Worm (Caenorhabditis elegans): ENCODE data around the gene Y71H2B.11.
"Not testable (repeated sequence)": the region's sequence is repeated elsewhere in the genome, so short reads cannot be mapped to it uniquely, and the experiment has no call there.

Gene Y71H2B.11

DNA sequence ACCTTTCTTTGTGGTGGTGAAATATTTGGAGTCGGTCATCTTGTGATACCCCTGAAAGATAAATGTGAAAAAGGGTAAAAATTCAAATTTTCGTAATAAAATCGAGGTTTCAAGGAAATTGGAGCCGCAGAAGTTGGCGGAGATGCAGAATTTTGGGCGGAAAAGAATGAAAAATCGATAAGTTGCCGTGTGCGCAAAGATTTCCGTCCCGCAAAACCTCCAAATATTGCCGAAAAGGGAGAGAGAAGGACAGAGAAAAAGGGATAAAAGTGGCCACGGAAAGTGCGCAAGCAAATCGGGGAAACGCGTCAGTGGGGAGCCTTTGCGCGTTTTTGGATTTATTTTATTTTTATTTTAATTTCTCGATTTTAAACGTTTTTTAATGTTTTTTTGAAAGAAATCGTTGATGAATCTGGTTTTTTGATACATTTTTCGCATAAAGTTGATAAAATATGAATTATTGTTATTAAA is 6.8 kb upstream of the Y71H2B.11 start, which contains the start of gene apb-1:
apb-1 (minus strand) TSS at position 51 of the 471 bp plus-strand sequence.
- TF ChIP-seq dao-5 (tag; optimal IDR thresholded peaks at IDR 0.05) (no peak), W03F9.2 (tag; optimal IDR thresholded peaks at IDR 0.05) (peak; percentile 94), him-1 (tag; optimal IDR thresholded peaks at IDR 0.05) (peak; percentile 87)

DNA sequence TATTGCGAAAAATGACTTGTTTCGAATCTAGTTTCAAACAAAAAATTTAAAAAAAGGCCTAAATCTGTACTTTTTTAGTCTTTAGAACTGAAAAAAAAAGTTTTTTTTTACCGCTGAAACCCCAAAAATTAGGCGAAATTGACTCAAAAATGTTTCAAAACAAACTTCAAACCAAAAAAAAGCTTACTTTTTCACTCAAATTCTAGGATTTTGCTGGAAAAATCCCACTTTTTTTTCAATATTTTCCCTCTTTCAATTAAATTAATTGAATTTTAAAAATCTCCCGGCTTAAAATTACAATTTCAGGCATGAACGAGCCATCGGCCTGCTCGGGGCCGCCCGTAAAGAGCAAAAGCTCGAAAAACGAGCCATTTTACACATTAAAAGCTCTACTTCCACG is 6.0 kb upstream of the Y71H2B.11 start, which contains the start of gene mdt-19:
mdt-19 (plus strand) TSS at position 301 of the 400 bp plus-strand sequence.
- TF ChIP-seq dao-5 (tag; optimal IDR thresholded peaks at IDR 0.05) (no peak), him-1 (tag; optimal IDR thresholded peaks at IDR 0.05) (no peak), W03F9.2 (tag; optimal IDR thresholded peaks at IDR 0.05) (no peak)

DNA sequence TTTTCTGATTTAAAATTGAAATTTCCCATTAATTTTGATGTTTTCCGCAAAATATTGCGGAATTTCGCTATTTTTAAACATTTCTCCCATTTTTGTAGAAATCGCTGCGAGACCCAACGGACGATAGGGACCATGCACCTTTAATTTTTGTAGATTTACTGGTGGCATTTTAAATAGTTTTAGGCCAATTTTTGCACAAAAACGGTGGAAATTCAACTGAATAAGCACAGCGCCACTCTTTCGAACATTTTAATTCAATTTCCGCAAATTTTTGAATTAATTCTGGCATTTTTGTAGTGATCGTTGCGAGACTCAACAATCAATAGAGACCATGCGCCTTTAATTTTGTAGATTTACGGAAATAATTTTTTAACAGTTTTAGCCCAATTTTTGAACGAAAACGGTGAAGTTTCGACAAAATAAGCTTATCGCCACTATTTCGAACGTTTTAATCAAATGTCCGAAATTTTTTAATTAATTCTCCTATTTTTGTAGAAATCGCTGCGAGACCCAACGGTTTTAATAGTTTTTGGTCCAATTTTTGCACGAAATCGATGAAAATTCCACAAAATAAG is 5.2 kb upstream of the Y71H2B.11 start:
- no peak for TF ChIP-seq him-1 (tag; optimal IDR thresholded peaks at IDR 0.05)
- no peak for TF ChIP-seq dao-5 (tag; optimal IDR thresholded peaks at IDR 0.05)
- no peak for TF ChIP-seq W03F9.2 (tag; optimal IDR thresholded peaks at IDR 0.05)

DNA sequence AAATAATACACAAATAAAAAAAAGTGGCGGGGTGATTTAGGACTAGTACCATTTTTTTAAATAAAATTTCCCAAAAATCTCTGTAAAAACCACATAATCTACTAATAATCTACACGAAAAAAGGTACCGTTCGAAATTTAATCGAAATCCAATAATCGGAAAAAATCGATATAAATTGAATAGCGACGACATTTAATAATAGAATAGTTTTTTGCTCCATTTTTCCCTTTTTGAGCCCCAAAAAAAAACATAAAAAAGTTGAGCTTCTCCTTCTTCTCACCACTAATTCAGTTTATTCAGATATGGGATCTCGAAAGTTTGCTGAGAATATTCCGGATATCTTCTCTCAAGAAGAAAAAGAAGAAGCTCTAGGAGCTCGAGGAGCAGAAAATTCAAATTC is 3.9 kb downstream of the Y71H2B.11 start, which contains the start of gene Y71H2B.5:
Y71H2B.5 (plus strand) TSS at position 301 of the 400 bp plus-strand sequence.
- not testable (repeated sequence) for TF ChIP-seq W03F9.2, him-1, dao-5 (tag; optimal IDR thresholded peaks at IDR 0.05)

DNA sequence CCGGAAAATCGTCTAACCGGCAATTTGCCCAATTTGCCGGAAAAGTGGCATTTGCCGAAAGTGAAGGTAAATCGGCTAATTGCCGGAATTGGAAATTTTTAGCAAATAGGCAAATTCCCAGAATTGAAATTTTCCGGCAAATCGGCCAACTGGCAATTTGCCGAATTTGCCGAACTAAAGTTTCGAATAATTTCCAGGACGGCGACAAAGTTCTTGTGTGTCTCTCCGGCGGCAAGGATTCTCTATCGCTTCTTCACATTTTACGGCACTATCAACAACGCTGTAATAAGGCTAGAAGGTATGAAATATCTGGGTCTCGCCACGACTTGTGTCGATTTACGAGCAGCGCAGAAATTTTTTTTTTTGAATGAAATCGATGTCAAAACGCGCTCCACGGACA is 12.4 kb downstream of the Y71H2B.11 start:
- TF ChIP-seq W03F9.2 (tag; optimal IDR thresholded peaks at IDR 0.05): no peak
- no peak for TF ChIP-seq dao-5 (tag; optimal IDR thresholded peaks at IDR 0.05)
- no peak for TF ChIP-seq him-1 (tag; optimal IDR thresholded peaks at IDR 0.05)

DNA sequence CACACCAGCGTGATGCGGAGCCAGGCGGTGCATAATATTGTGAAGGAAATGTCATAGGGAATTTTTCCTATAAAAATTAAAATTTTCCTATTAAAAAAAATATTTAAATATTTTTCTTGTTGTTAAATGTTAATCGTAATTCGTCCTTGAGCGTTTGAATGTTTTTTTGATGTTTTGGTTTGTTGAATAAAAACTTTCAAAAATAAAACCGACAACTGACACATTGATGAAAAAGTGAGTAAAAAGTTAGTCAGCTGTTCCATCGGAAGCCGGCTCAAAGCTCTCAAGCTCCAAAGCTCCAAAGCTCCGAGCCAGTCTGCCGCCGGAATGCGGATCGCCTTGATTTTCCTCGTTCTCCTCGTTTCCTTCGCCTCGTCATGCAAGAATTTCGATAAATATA is 14.9 kb downstream of the Y71H2B.11 start, which contains the start of gene Y71H2B.4:
Y71H2B.4 (plus strand) TSS at position 301 of the 400 bp plus-strand sequence.
- TF ChIP-seq him-1 (tag; optimal IDR thresholded peaks at IDR 0.05): no peak

DNA sequence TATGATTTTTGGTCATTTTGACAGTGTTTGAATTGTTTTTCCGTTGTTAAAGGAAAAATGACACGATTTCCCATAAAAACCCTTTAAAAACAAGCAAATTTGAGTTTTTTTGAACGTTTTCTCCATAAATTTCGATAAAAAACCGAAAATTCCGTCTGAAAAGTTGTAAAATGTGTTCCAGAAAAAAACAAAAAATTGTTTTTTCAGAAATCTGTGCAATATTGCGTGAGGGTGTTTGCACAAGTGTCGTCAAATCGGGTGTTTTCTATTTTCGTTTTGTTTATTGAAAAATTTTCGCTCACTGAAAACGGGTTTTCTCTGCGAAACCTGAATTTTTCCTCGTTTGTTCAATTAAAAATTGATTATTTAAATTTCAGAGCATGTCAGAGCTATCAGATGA is 15.8 kb downstream of the Y71H2B.11 start, which contains the start of gene ppfr-4:
ppfr-4 (plus strand) TSS at position 378 of the 400 bp plus-strand sequence.
- no peak for TF ChIP-seq him-1 (tag; optimal IDR thresholded peaks at IDR 0.05)
- TF ChIP-seq W03F9.2 (tag; optimal IDR thresholded peaks at IDR 0.05): no peak
- TF ChIP-seq dao-5 (tag; optimal IDR thresholded peaks at IDR 0.05): no peak

DNA sequence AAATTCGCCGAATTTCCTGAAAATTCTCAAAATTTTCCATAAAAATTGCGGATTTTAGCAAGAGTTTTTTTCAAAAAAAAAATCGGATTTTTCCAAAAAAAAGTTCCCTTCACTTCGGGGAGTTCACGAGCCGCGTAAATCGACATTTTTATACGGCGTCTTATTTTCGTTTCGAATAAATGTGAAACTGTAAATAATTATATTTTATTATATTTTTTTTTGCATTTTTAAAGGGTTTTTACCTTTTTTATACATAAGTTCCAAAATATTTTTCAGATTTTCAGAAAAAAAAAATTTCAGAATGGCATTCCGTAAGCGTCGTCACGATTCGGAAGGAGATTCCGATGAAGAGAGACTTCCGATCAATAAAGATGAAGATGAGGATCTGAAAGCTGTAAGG is 19.1 kb downstream of the Y71H2B.11 start, which contains the start of gene Y71H2B.2:
Y71H2B.2 (plus strand) TSS at position 301 of the 400 bp plus-strand sequence.
- TF ChIP-seq W03F9.2 (tag; optimal IDR thresholded peaks at IDR 0.05): no peak
- no peak for TF ChIP-seq dao-5 (tag; optimal IDR thresholded peaks at IDR 0.05)
- no peak for TF ChIP-seq him-1 (tag; optimal IDR thresholded peaks at IDR 0.05)

DNA sequence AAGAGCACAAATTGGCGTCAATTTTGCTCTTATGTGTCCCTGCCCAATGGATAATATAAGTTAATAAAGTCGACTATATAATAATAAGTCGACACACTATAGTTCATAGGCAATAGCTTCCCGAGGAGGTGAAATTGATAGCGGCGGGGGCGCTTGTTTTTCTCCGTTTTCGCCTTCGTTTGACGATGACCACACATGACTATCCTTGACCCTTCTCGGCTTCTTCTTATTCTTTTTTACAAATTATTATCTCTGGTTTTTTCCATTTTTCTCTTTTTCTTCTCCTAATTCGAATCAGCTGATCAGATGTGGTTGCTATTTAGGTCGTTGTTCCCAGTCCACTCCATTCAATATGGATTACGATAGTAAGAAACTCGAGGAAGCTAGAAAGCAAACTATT is 24.9 kb downstream of the Y71H2B.11 start, which contains the start of gene acbp-8:
acbp-8 (plus strand) TSS at position 324 of the 400 bp plus-strand sequence.
- no peak for TF ChIP-seq dao-5 (tag; optimal IDR thresholded peaks at IDR 0.05)
- no peak for TF ChIP-seq W03F9.2 (tag; optimal IDR thresholded peaks at IDR 0.05)
- TF ChIP-seq him-1 (tag; optimal IDR thresholded peaks at IDR 0.05): no peak

DNA sequence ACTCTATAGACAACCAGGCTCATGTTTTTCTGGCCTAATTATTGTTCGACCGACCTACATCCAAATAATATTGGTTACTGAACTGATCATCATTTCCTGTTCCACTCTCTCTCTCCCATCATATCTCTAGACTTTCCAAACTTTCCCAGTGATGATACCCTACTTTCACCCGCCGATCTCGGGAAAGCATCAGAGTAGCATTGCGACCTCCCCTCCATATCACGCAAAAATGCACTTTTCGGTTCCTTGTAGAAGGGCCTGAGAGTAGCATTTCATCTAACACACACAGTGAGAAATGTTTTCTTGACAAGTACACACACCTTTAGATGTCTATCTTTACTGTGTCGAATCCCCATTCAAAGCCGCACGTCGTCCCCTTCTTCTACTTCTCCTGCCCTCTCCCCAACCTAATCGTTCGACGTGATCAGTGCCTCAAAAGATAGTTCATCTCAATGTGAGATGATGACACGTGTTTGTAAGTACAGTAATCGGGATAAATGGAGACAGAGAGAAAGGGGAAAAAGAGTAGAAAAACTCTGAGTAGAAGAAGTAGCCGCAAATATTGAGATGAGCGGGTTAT is 29.1 kb downstream of the Y71H2B.11 start:
- TF ChIP-seq him-1 (tag; optimal IDR thresholded peaks at IDR 0.05) (no peak), dao-5 (tag; optimal IDR thresholded peaks at IDR 0.05) (no peak), W03F9.2 (tag; optimal IDR thresholded peaks at IDR 0.05) (no peak)

DNA sequence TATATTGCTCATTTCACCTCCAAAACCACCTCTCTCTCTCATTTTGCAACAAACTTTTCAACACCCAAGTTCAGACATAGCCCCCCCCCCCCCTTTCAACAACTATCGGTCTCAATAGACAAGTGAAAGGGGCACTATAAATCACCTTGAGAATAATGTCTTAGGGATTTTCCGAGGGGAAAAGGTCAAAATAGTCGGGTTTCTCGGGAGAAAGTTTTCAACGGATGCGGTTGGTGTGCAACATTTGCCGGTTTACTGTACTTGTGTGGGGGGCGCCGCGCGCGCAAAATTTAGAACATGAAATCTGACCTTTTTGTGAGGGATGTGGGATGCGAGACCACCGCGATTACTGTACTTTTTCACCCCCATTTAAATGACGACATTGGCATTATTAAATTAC is 30.8 kb downstream of the Y71H2B.11 start:
- TF ChIP-seq him-1 (tag; optimal IDR thresholded peaks at IDR 0.05): no peak
- no peak for TF ChIP-seq W03F9.2 (tag; optimal IDR thresholded peaks at IDR 0.05)
- TF ChIP-seq dao-5 (tag; optimal IDR thresholded peaks at IDR 0.05): no peak

DNA sequence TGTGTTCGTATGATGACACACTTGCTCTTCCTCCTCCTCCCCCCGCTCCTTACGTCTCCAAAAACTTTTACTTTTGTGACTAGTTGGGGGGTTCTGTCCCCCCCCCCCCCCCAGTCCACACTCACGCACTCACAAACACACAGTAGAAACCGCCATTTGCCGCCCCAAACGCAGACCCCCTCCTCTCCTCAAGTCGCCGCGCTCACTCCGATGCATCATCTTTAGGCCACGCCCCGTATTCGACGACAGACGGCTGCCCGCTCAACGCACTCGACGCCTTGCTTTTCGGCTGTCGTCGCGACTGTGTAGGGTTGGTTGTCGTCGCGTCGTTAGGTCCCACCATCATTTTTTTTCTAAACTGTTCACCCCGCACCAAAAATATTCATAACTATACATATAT is 32.4 kb downstream of the Y71H2B.11 start, which contains the start of gene zmp-2:
zmp-2 (plus strand) TSS at position 247 of the 400 bp plus-strand sequence.
- no peak for TF ChIP-seq W03F9.2 (tag; optimal IDR thresholded peaks at IDR 0.05)
- TF ChIP-seq dao-5 (tag; optimal IDR thresholded peaks at IDR 0.05): no peak
- no peak for TF ChIP-seq him-1 (tag; optimal IDR thresholded peaks at IDR 0.05)

DNA sequence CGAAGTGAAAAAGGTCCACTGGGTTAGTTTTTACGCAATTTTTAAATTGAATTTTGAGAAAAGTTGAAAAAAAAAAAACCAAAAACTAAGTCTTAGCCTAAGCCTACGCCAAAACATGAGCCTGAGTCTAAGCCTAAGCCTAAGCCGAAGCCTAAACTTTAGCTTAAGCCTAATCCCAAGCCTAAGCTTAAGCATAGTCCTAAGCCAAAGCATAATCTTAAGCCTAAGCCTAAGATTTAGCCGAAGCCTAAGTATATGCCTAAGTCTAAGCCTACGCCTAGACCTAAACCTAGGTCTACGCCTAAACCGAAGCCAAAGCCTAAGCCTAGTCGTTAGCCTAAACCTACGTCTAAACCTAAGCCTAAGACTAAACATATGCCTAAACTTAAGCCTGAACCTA is 37.9 kb downstream of the Y71H2B.11 start:
- no peak for TF ChIP-seq W03F9.2 (tag; optimal IDR thresholded peaks at IDR 0.05)
- TF ChIP-seq dao-5 (tag; optimal IDR thresholded peaks at IDR 0.05): no peak
- TF ChIP-seq him-1 (tag; optimal IDR thresholded peaks at IDR 0.05): no peak

Measured in whole organism, L4/young adult.